Worm (Caenorhabditis elegans): ENCODE measurements around the gene fat-2.

DNA sequence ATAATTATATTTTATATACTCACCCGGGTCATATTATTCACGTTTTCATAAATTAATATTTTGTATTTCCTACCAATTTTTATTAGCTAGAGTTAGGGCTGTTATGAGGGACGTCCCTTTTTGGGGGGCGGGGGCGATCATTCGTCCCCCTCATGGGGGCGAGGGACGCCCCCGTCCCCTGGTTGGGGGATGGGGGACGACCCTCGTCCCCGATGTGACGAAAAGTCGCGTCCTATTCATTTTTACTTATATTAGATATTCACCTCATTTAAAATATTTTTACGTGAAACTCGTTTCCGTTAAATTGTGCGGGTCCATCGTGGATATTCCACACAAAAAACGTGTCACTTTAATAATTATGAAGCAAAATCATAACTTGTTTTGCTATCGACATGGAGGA is 24.9 kb downstream of the fat-2 start, which contains the start of gene W02A2.12:
- no peak for TF ChIP-seq sox-4 (tag; optimal IDR thresholded peaks at IDR 0.05)
- TF ChIP-seq zag-1 (tag; optimal IDR thresholded peaks at IDR 0.05), result no peak
- TF ChIP-seq aha-1 (tag; optimal IDR thresholded peaks at IDR 0.05), result no peak
- TF ChIP-seq ceh-88 (GFP tag; IDR thresholded peaks at IDR 0.05), result no peak
- TF ChIP-seq sptf-1 (tag; optimal IDR thresholded peaks at IDR 0.05), result no peak
- TF ChIP-seq egl-27 (tag; optimal IDR thresholded peaks at IDR 0.05), result no peak
- no peak for TF ChIP-seq zip-4 (GFP tag; optimal IDR thresholded peaks at IDR 0.05)
- no peak for TF ChIP-seq ces-1 (GFP tag; optimal IDR thresholded peaks at IDR 0.05)
- TF ChIP-seq efl-1 (optimal IDR thresholded peaks at IDR 0.05), result no peak
- TF ChIP-seq efl-1 (GFP tag; optimal IDR thresholded peaks at IDR 0.05 in 1 of 2), result no peak
